Fruit fly (Drosophila melanogaster): ENCODE data around the gene CG32590.

DNA sequence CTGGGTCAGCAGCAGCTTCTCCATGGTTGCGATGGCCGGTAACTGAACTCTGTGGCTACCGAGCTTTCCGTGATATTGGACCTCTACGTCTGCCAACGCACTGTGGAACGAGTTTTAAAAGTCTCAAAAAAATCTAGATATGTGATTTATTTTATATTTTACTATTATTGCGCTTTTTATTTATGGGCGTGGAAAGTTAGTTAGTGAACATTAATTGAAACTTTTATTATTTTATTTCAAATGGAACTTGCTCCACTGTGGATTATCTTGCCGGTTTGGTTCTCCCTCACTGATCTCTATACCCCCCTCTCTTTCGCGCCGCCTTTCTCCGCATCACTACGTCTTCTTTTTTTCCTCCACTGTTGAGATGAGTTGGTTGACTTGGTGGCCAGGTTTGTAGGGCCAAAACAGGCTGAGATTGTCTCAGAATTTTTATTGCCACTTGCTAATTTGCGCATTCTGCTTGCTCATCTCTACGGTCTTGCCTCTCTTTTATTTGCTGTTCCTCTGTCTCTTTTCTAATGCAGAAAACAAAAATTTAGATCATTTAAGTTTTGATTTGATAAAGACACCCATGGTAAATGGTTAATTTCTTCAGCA lies 9.9 kb upstream of the CG32590 start, which contains the start of gene CG9522:
- TF ChIP-seq CG7101 (tag; optimal IDR thresholded peaks at IDR 0.05): no peak
- TF ChIP-seq kay (GFP tag; ENCODE audit: borderline replicate concordance): no peak
- TF ChIP-seq cic (GFP tag; optimal IDR thresholded peaks at IDR 0.05): no peak
- TF ChIP-seq CG1620 (GFP tag; optimal IDR thresholded peaks at IDR 0.05): no peak
- TF ChIP-seq pad (GFP tag; optimal IDR thresholded peaks at IDR 0.05): no peak
- no peak for TF ChIP-seq Hr96 (GFP tag; optimal IDR thresholded peaks at IDR 0.05)
- no peak for TF ChIP-seq CG33017 (tag; optimal IDR thresholded peaks at IDR 0.05)
- no peak for TF ChIP-seq CG14711 (tag; optimal IDR thresholded peaks at IDR 0.05)
- no peak for TF ChIP-seq Mnt (GFP tag; optimal IDR thresholded peaks at IDR 0.05)
- no peak for TF ChIP-seq Clk (GFP tag; optimal IDR thresholded peaks at IDR 0.05)
- no peak for TF ChIP-seq cnc (optimal IDR thresholded peaks at IDR 0.05)
- no peak for TF ChIP-seq CG11617 (GFP tag; optimal IDR thresholded peaks at IDR 0.05)
- no peak for TF ChIP-seq CG5204 (GFP tag; optimal IDR thresholded peaks at IDR 0.05)

Data from whole organism, adult.